Fruit fly (Drosophila melanogaster) whole organism, wandering third instar larva: ENCODE measurements around the gene borr.

Source experiments
- Abd-B ChIP-seq: fragments of >200 bp; optimal IDR thresholded peaks from 2 replicates; lab custom pipeline; 2017; ENCODE audit warnings: missing biosample characterization, missing genetic modification characterization
- Dfd ChIP-seq: fragments of >200 bp; optimal IDR thresholded peaks from 2 replicates; lab custom pipeline; 2017; ENCODE audit warnings: missing biosample characterization, missing genetic modification characterization
- Hr83 ChIP-seq: fragments of 200-300 bp; sonication (Bioruptor generic); optimal IDR thresholded peaks from 2 replicates; lab custom pipeline; 2016; ENCODE audit warnings: missing biosample characterization, mild to moderate bottlenecking, missing genetic modification characterization, moderate library complexity; ENCODE audit not compliant: poor library complexity, severe bottlenecking
- Myc ChIP-seq: fragments of >200 bp; optimal IDR thresholded peaks from 2 replicates; lab custom pipeline; 2017
- N ChIP-seq: fragments of >200 bp; optimal IDR thresholded peaks from 2 replicates; lab custom pipeline; 2018; ENCODE audit warnings: missing biosample characterization, missing external identifiers, missing genetic modification characterization
- Vsx2 ChIP-seq: fragments of 200-300, 225-300 bp; sonication (Bioruptor generic); optimal IDR thresholded peaks from 2 replicates; lab custom pipeline; 2018; ENCODE audit warnings: missing biosample characterization, missing genetic modification characterization; ENCODE audit not compliant: partially characterized antibody
- brk ChIP-seq: fragments of 200-800 bp; sonication (Bioruptor generic); optimal IDR thresholded peaks from 2 replicates; lab custom pipeline; 2016; ENCODE audit warnings: missing biosample characterization, mild to moderate bottlenecking, missing genetic modification characterization
- ey ChIP-seq: fragments of 200-800 bp; sonication (Bioruptor generic); optimal IDR thresholded peaks from 2 replicates; lab custom pipeline; 2016; ENCODE audit warnings: missing biosample characterization, missing genetic modification characterization
- h ChIP-seq: fragments of 200-800 bp; sonication (Bioruptor generic); optimal IDR thresholded peaks from 3 replicates; lab custom pipeline; 2016; ENCODE audit warnings: missing biosample characterization, mild to moderate bottlenecking, missing genetic modification characterization
- jim ChIP-seq: fragments of 175-275, 200-325 bp; sonication (Bioruptor generic); optimal IDR thresholded peaks from 2 replicates; lab custom pipeline; 2016; ENCODE audit warnings: missing biosample characterization, mild to moderate bottlenecking, missing genetic modification characterization
- pan ChIP-seq: fragments of >200 bp; optimal IDR thresholded peaks from 2 replicates; lab custom pipeline; 2017
- psq ChIP-seq: fragments of 200-800 bp; sonication (Bioruptor generic); optimal IDR thresholded peaks from 3 replicates; lab custom pipeline; 2017; ENCODE audit warnings: missing biosample characterization, mild to moderate bottlenecking, missing genetic modification characterization, moderate library complexity
- rgr ChIP-seq: fragments of 200-800 bp; sonication (Bioruptor generic); optimal IDR thresholded peaks from 3 replicates; lab custom pipeline; 2016; ENCODE audit warnings: missing biosample characterization, mild to moderate bottlenecking, missing genetic modification characterization
- sv ChIP-seq: fragments of 200-800 bp; sonication (Bioruptor generic); optimal IDR thresholded peaks from 3 replicates; lab custom pipeline; 2016; ENCODE audit warnings: missing biosample characterization, missing genetic modification characterization

dm6 chr2L:9203401-9203800 is 49.5 kb downstream of the borr start:
- no peak for TF ChIP-seq Dfd (GFP tag; lab: Kevin White, UChicago)
- peak; percentile 4 for TF ChIP-seq jim
- TF ChIP-seq Myc: no peak
- TF ChIP-seq rgr (GFP tag; lab: Kevin White, UChicago): peak; percentile 37
- peak; percentile 40 for TF ChIP-seq Hr83 (GFP tag; lab: Kevin White, UChicago)
- TF ChIP-seq Vsx2: peak; percentile 66
- TF ChIP-seq ey (GFP tag; lab: Kevin White, UChicago): no peak
- no peak for TF ChIP-seq N (GFP tag; lab: Kevin White, UChicago)
- peak; percentile 91 for TF ChIP-seq psq
- TF ChIP-seq sv (GFP tag; lab: Kevin White, UChicago): no peak
- TF ChIP-seq pan (lab: Kevin White, UChicago): no peak
- TF ChIP-seq brk (GFP tag; lab: Kevin White, UChicago): peak; percentile 72
- TF ChIP-seq h (GFP tag; lab: Kevin White, UChicago): peak; percentile 69
- TF ChIP-seq Abd-B (GFP tag; lab: Kevin White, UChicago): no peak
